Worm (Caenorhabditis elegans): Measurements from ENCODE around the gene ndx-3.

The ndx-3 gene

DNA sequence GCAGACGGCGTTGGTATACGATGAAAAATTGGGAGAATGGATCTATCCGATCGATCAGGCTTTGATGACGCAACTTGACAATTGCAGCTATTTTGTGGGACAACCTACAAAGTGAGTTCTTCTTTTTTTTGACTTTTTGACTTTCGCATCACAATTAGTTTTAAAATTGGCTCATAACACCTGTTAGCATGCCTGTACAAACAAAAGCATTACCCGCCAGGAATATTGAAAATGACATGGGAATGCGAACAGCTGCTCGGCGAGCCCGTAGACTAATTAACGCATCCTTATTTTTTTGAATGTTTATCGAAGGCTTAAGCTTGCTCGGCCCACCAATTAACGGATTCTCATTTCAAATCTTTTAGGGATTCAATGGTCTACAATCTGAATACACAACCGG is 33.9 kb downstream of the ndx-3 start:
- TF ChIP-seq ceh-48 (tag; optimal IDR thresholded peaks at IDR 0.05) (no peak), T23F11.4 (GFP tag; optimal IDR thresholded peaks at IDR 0.05) (no peak), ahr-1 (tag; optimal IDR thresholded peaks at IDR 0.05) (no peak), hlh-6 (tag; optimal IDR thresholded peaks at IDR 0.05) (no peak), pqm-1 (tag; optimal IDR thresholded peaks at IDR 0.05) (no peak), ceh-14 (tag; optimal IDR thresholded peaks at IDR 0.05) (no peak), dmd-4 (tag; optimal IDR thresholded peaks at IDR 0.05; ENCODE audit: borderline replicate concordance) (no peak), ceh-34 (tag; optimal IDR thresholded peaks at IDR 0.05) (no peak), fkh-6 (tag; optimal IDR thresholded peaks at IDR 0.05) (no peak), lin-11 (tag; optimal IDR thresholded peaks at IDR 0.05) (no peak), tbx-7 (tag; optimal IDR thresholded peaks at IDR 0.05) (no peak), ceh-19 (GFP tag; optimal IDR thresholded peaks at IDR 0.05) (no peak), F13H6.1 (tag; optimal IDR thresholded peaks at IDR 0.05) (no peak), C08G9.2 (tag; optimal IDR thresholded peaks at IDR 0.05) (no peak), ceh-18 (tag; optimal IDR thresholded peaks at IDR 0.05) (no peak), odd-2 (tag; optimal IDR thresholded peaks at IDR 0.05) (no peak), unc-55 (GFP tag; optimal IDR thresholded peaks at IDR 0.05) (no peak), madf-2 (tag; optimal IDR thresholded peaks at IDR 0.05) (no peak)

DNA sequence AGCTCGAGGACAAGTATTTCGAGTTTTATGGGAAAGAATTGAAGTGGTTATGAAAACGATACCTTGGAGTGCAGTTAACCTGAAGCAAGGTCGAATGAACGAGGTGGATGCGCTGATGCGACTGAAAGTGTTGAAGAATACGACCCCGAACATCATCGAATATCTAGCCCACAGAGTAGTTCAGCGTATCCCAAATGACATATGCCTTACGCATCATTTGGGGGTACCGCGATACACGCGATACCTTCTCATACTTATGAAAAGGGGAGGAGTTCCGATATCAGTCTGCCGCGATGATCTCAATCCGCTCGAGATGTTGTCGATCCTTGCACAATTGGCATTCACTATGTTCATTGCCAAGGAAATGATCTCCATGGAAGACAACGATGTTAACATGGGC is 36.4 kb downstream of the ndx-3 start, which contains the start of gene T27F7.12:
Gene T27F7.12, plus strand, starts transcription at position 301 of the 400 bp plus-strand sequence.
- TF ChIP-seq pha-2 (tag; optimal IDR thresholded peaks at IDR 0.05) (no peak), syd-9 (tag; optimal IDR thresholded peaks at IDR 0.05) (no peak), zip-5 (tag; optimal IDR thresholded peaks at IDR 0.05) (no peak), unc-3 (GFP tag; conservative IDR thresholded peaks at IDR 0.05) (no peak), unc-3 (tag; optimal IDR thresholded peaks at IDR 0.05) (no peak), sdc-2 (tag; optimal IDR thresholded peaks at IDR 0.05) (no peak), nhr-11 (tag; optimal IDR thresholded peaks at IDR 0.05) (no peak), elt-4 (tag; optimal IDR thresholded peaks at IDR 0.05) (no peak), hlh-6 (tag; optimal IDR thresholded peaks at IDR 0.05) (no peak), T23F11.4 (GFP tag; optimal IDR thresholded peaks at IDR 0.05) (no peak), tbx-2 (tag; optimal IDR thresholded peaks at IDR 0.05) (no peak), hlh-30 (tag; optimal IDR thresholded peaks at IDR 0.05; ENCODE audit: insufficient read depth) (no peak), madf-2 (tag; optimal IDR thresholded peaks at IDR 0.05) (no peak), nfya-1 (tag; optimal IDR thresholded peaks at IDR 0.05) (no peak), ttx-3 (tag; optimal IDR thresholded peaks at IDR 0.05) (no peak), ceh-14 (tag; optimal IDR thresholded peaks at IDR 0.05) (no peak), hlh-8 (tag; optimal IDR thresholded peaks at IDR 0.05) (no peak), dmd-4 (tag; optimal IDR thresholded peaks at IDR 0.05; ENCODE audit: borderline replicate concordance) (no peak)

DNA sequence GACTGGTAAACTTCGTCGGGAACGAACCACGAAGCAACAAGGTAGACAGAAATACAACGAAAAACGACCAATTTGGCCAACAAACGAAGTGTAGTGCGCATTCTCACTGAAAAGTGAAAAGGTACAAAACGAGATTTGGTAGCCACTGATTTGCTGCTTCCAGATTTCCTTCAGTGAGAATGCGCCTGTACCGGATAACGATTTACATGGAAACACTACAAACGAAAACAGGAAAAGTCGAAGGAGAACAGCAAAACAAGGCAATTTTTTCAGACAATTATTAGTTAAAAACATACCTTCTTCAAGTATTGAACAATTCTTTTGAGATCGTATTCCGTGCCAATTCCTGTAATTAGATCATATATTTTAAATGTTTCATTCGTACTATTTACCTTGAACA is 39.6 kb downstream of the ndx-3 start, which contains the start of gene pigb-1:
Gene pigb-1, minus strand, starts transcription at position 101 of the 400 bp plus-strand sequence.
- TF ChIP-seq ceh-34 (tag; optimal IDR thresholded peaks at IDR 0.05), result no peak
- TF ChIP-seq unc-55 (GFP tag; optimal IDR thresholded peaks at IDR 0.05), result no peak
- no peak for TF ChIP-seq pha-2 (tag; optimal IDR thresholded peaks at IDR 0.05)
- TF ChIP-seq nfya-1 (tag; optimal IDR thresholded peaks at IDR 0.05), result no peak
- no peak for TF ChIP-seq unc-86 (tag; optimal IDR thresholded peaks at IDR 0.05)
- TF ChIP-seq madf-2 (tag; optimal IDR thresholded peaks at IDR 0.05), result no peak
- TF ChIP-seq ceh-2 (tag; optimal IDR thresholded peaks at IDR 0.05), result no peak
- TF ChIP-seq tbx-2 (tag; optimal IDR thresholded peaks at IDR 0.05), result no peak
- no peak for TF ChIP-seq rnt-1 (tag; optimal IDR thresholded peaks at IDR 0.05)
- no peak for TF ChIP-seq C38D4.7 (GFP tag; optimal IDR thresholded peaks at IDR 0.05)
- no peak for TF ChIP-seq K02D7.2 (tag; optimal IDR thresholded peaks at IDR 0.05)
- no peak for TF ChIP-seq che-1 (tag; optimal IDR thresholded peaks at IDR 0.05)
- TF ChIP-seq ceh-14 (tag; optimal IDR thresholded peaks at IDR 0.05), result no peak
- no peak for TF ChIP-seq ceh-22 (tag; optimal IDR thresholded peaks at IDR 0.05)
- TF ChIP-seq unc-3 (GFP tag; conservative IDR thresholded peaks at IDR 0.05), result no peak
- no peak for TF ChIP-seq unc-3 (tag; optimal IDR thresholded peaks at IDR 0.05)
- TF ChIP-seq ama-1 (optimal IDR thresholded peaks at IDR 0.05), result no peak

Data from whole organism, late embryonic.